Worm (Caenorhabditis elegans) whole organism, L2 larva: ENCODE measurements around the gene sto-3.
"Not testable (repeated sequence)": the region's sequence is repeated elsewhere in the genome, so short reads cannot be mapped to it uniquely, and the experiment has no call there.

Experiments
- Y55F3AM.14 ChIP-seq: fragments of 200-800 bp; sonication (Bioruptor generic); optimal IDR thresholded peaks from 2 replicates; lab custom pipeline; 2018; ENCODE audit warnings: mild to moderate bottlenecking, missing genetic modification characterization, missing compliant biosample characterization
- elt-3 ChIP-seq: sonication (generic microtip); optimal IDR thresholded peaks from 2 replicates; lab custom pipeline; 2017; ENCODE audit warnings: missing biosample characterization, missing genetic modification characterization
- lin-11 ChIP-seq: fragments of 150-350 bp; sonication (generic microtip); optimal IDR thresholded peaks from 2 replicates; lab custom pipeline; 2014; ENCODE audit warnings: missing biosample characterization, missing genetic modification characterization, inconsistent platforms, mixed read lengths
- nhr-21 ChIP-seq: fragments of 150-350 bp; optimal IDR thresholded peaks from 2 replicates; lab custom pipeline; 2014; ENCODE audit warnings: missing biosample characterization, missing genetic modification characterization

DNA sequence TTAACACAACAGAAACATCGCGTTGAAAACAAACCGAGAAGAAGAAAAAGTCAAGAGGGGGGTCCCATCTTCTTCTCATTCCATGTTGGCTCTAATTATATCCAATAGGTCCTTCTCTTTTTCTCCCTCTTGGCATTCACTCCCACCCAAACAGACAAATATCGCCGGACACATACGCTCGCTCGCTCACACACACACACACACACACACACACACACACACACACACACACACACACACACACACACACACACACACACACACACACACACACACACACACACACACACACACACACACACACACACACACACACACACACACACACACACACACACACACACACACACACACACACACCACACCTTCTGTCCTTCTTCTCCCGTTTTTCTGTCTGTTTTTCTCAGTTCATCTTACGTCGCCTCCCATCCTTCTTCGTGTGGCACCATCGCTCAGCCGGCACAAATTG is 21.9 kb upstream of the sto-3 start, which contains the start of gene sto-4:
- TF ChIP-seq elt-3, lin-11 (tag; lab: Kevin White, UChicago): not testable (repeated sequence)
- TF ChIP-seq Y55F3AM.14 (GFP tag; lab: Kevin White, UChicago) (peak; percentile 93), nhr-21 (tag; lab: Kevin White, UChicago) (peak; percentile 1)
